Fruit fly (Drosophila melanogaster): Measurements from ENCODE around the gene jar.

jar gene

dm6 chr3R:24303060-24303459 is 32.0 kb upstream of the jar start (continued):
- TF ChIP-seq CG9215 (GFP tag; IDR thresholded peaks at IDR 0.05) (no peak), Bteb2 (GFP tag; optimal IDR thresholded peaks at IDR 0.05) (no peak), Atf6 (GFP tag; IDR thresholded peaks at IDR 0.05) (0 out of 2 replicates have a peak, but pooled peaks have one; percentile 11), CG30431 (GFP tag; optimal IDR thresholded peaks at IDR 0.05) (peak; percentile 0), prd (optimal IDR thresholded peaks at IDR 0.05) (no peak), prd (GFP tag; IDR thresholded peaks at IDR 0.05) (peak; percentile 30; the same call in 1 of the 3 replicates), CG7357 (GFP tag; IDR thresholded peaks at IDR 0.05) (peak; percentile 31; the same call in 1 of the 3 replicates), CG12391 (tag; optimal IDR thresholded peaks at IDR 0.05) (peak; percentile 7), Mrtf (GFP tag; IDR thresholded peaks at IDR 0.05) (no peak), ham (GFP tag; IDR thresholded peaks at IDR 0.05) (no peak), CG4328 (GFP tag; optimal IDR thresholded peaks at IDR 0.05) (no peak), CG4730 (GFP tag; IDR thresholded peaks at IDR 0.05) (no peak), CoRest (tag; optimal IDR thresholded peaks at IDR 0.05) (no peak), Xrp1 (GFP tag; IDR thresholded peaks at IDR 0.05) (no peak), slbo (GFP tag; IDR thresholded peaks at IDR 0.05) (peak; percentile 54), Scr (GFP tag; IDR thresholded peaks at IDR 0.05; ENCODE audit: partially characterized antibody) (no peak), ash1 (GFP tag; optimal IDR thresholded peaks at IDR 0.05) (no peak), E2f1 (GFP tag; IDR thresholded peaks at IDR 0.05) (peak; percentile 16; the same call in 1 of the 2 replicates), lmd (GFP tag; IDR thresholded peaks at IDR 0.05) (no peak), pfk (GFP tag; optimal IDR thresholded peaks at IDR 0.05) (no peak), CG11695 (GFP tag; IDR thresholded peaks at IDR 0.05) (no peak), wek (GFP tag; optimal IDR thresholded peaks at IDR 0.05) (no peak), Oli (tag; optimal IDR thresholded peaks at IDR 0.05) (peak; percentile 6), phol (tag; optimal IDR thresholded peaks at IDR 0.05) (peak; percentile 11), CG18011 (GFP tag; optimal IDR thresholded peaks at IDR 0.05) (no peak), chinmo (GFP tag; IDR thresholded peaks at IDR 0.05; ENCODE audit: partially characterized antibody) (no peak)

- no peak for TF ChIP-seq E2f1 (GFP tag; IDR thresholded peaks at IDR 0.05)
- 0 out of 2 replicates have a peak, but pooled peaks have one; percentile 30 for TF ChIP-seq CG4360 (GFP tag; IDR thresholded peaks at IDR 0.05)
- peak; percentile 46; the same call in 1 of the 2 replicates for TF ChIP-seq Drgx (GFP tag; IDR thresholded peaks at IDR 0.05)
- TF ChIP-seq Blimp-1 (GFP tag; optimal IDR thresholded peaks at IDR 0.05), result peak; percentile 38
- TF ChIP-seq CG10431 (GFP tag; optimal IDR thresholded peaks at IDR 0.05), result peak; percentile 25
- no peak for TF ChIP-seq fd102C (GFP tag; optimal IDR thresholded peaks at IDR 0.05)
- no peak for TF ChIP-seq CG10321 (GFP tag; IDR thresholded peaks at IDR 0.05)
- TF ChIP-seq CG3407 (GFP tag; optimal IDR thresholded peaks at IDR 0.05), result peak; percentile 30
- TF ChIP-seq seq (GFP tag; IDR thresholded peaks at IDR 0.05), result peak; percentile 25; the same call in 1 of the 2 replicates
- TF ChIP-seq CG13624 (GFP tag; optimal IDR thresholded peaks at IDR 0.05), result no peak
- TF ChIP-seq HLH3B (GFP tag; IDR thresholded peaks at IDR 0.05), result peak; percentile 15; the same call in 1 of the 2 replicates
- peak; percentile 17 for TF ChIP-seq wek (GFP tag; optimal IDR thresholded peaks at IDR 0.05)
- no peak for TF ChIP-seq org-1 (GFP tag; optimal IDR thresholded peaks at IDR 0.05)
- no peak for TF ChIP-seq CG17912 (GFP tag; optimal IDR thresholded peaks at IDR 0.05)
- no peak for TF ChIP-seq nerfin-2 (GFP tag; IDR thresholded peaks at IDR 0.05; ENCODE audit: partially characterized antibody)
- peak; percentile 5 for TF ChIP-seq CG1529 (GFP tag; optimal IDR thresholded peaks at IDR 0.05)
- TF ChIP-seq danr (GFP tag; IDR thresholded peaks at IDR 0.05), result no peak
- TF ChIP-seq sens (GFP tag), result peak; percentile 87
- peak; percentile 8 for TF ChIP-seq gsb-n (tag; optimal IDR thresholded peaks at IDR 0.05)
- no peak for TF ChIP-seq CG15479 (GFP tag; optimal IDR thresholded peaks at IDR 0.05)
- TF ChIP-seq MBD-R2 (GFP tag; IDR thresholded peaks at IDR 0.05), result no peak
- TF ChIP-seq CG2875 (GFP tag; optimal IDR thresholded peaks at IDR 0.05), result peak; percentile 54
- TF ChIP-seq kni (GFP tag; optimal IDR thresholded peaks at IDR 0.05), result peak; percentile 8
- TF ChIP-seq CG10654 (GFP tag; optimal IDR thresholded peaks at IDR 0.05), result peak; percentile 0
- no peak for TF ChIP-seq CG18011 (GFP tag; optimal IDR thresholded peaks at IDR 0.05)
- peak; percentile 30 for TF ChIP-seq CG4707 (GFP tag; optimal IDR thresholded peaks at IDR 0.05)
- TF ChIP-seq Ptx1 (GFP tag; IDR thresholded peaks at IDR 0.05), result no peak
- peak; percentile 4 for TF ChIP-seq gem (tag; optimal IDR thresholded peaks at IDR 0.05)
Measured at dm6 chr3R:24301520-24301919, 30.5 kb upstream of the jar start.

Measured in whole organism, embryonic.